Fruit fly (Drosophila melanogaster): Measurements from ENCODE around the gene CG31279.

CG31279 gene

DNA sequence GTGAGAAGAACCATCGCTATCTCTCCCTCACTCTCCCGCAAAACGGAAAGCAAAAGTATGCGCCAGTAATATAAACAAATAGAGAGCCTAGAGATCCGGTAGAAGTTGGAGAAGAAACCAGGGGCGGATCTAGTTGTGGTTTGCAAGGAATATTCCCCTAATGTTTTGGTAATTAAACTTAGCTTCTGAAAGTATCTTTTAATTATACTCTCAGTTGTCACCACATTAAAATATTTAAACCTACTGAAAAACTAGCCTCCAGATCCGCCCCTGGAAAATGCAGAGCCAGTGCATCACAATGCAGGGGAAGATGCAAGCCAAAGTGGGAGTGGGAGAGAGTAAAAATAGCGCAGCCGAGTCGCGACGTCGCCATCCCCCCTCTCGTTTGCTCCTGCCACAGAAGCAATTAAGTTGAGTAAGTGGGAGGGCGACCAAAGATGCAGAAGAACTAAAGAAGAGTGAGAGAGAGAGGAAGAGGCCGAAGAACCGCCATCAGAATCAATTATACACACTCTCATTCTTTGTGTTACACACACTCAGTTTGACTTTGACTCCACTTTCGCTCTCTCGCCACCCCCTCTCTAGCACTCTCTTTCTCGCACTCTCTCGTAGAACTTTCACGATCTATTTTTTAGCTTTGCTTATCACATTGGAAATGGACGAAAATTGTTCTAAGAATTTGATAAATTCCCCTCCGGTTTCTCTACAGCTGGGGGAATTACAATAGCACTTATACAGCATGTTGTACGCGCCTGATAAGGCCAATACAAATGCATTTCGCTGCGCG is 18.9 kb downstream of the CG31279 start (continued):
- peak; percentile 92 for TF ChIP-seq grau (tag; optimal IDR thresholded peaks at IDR 0.05)
- peak; percentile 94 for TF ChIP-seq Chrac-16 (GFP tag; optimal IDR thresholded peaks at IDR 0.05)
- peak; percentile 23 for TF ChIP-seq CG3995 (GFP tag; optimal IDR thresholded peaks at IDR 0.05)
- peak; percentile 82 for TF ChIP-seq dm (GFP tag; optimal IDR thresholded peaks at IDR 0.05)
- peak; percentile 88 for TF ChIP-seq onecut (GFP tag; IDR thresholded peaks at IDR 0.05)
- TF ChIP-seq Nf-YC (tag; optimal IDR thresholded peaks at IDR 0.05) = peak; percentile 70
- TF ChIP-seq CG33213 (GFP tag; optimal IDR thresholded peaks at IDR 0.05) = peak; percentile 92
- peak; percentile 99 for TF ChIP-seq Med (GFP tag)
- peak; percentile 91 for TF ChIP-seq CG8388 (GFP tag; optimal IDR thresholded peaks at IDR 0.05)
- TF ChIP-seq Gug (GFP tag; IDR thresholded peaks at IDR 0.05) = peak; percentile 97
- TF ChIP-seq TFAM (GFP tag; optimal IDR thresholded peaks at IDR 0.05) = peak; percentile 89
- peak; percentile 71 for TF ChIP-seq CG7987 (GFP tag; optimal IDR thresholded peaks at IDR 0.05)
- TF ChIP-seq CG8359 (GFP tag; optimal IDR thresholded peaks at IDR 0.05; ENCODE audit: borderline replicate concordance) = peak; percentile 84
- peak; percentile 96 for TF ChIP-seq CG16815 (GFP tag; optimal IDR thresholded peaks at IDR 0.05)
- TF ChIP-seq gsb-n (tag; optimal IDR thresholded peaks at IDR 0.05) = peak; percentile 93
- peak; percentile 72 for TF ChIP-seq Atf6 (GFP tag; IDR thresholded peaks at IDR 0.05)
- TF ChIP-seq cad (GFP tag; optimal IDR thresholded peaks at IDR 0.05) = no peak
- TF ChIP-seq sr (GFP tag; IDR thresholded peaks at IDR 0.05) = peak; percentile 83
- peak; percentile 55 for TF ChIP-seq CG17186 (GFP tag; optimal IDR thresholded peaks at IDR 0.05)
- TF ChIP-seq kah (GFP tag; optimal IDR thresholded peaks at IDR 0.05) = peak; percentile 90
- peak; percentile 98 for TF ChIP-seq ci (GFP tag; IDR thresholded peaks at IDR 0.05)
- peak; percentile 92 for TF ChIP-seq fd64A (GFP tag; optimal IDR thresholded peaks at IDR 0.05)
- peak; percentile 88 for TF ChIP-seq Fer3 (tag; optimal IDR thresholded peaks at IDR 0.05)
- TF ChIP-seq zen2 (GFP tag; IDR thresholded peaks at IDR 0.05; ENCODE audit: partially characterized antibody) = 0 out of 3 replicates have a peak, but pooled peaks have one; percentile 34
- peak; percentile 84 for TF ChIP-seq maf-S (GFP tag; optimal IDR thresholded peaks at IDR 0.05)
- TF ChIP-seq CG4282 (GFP tag; optimal IDR thresholded peaks at IDR 0.05) = peak; percentile 16
- TF ChIP-seq HLH3B (GFP tag; IDR thresholded peaks at IDR 0.05) = peak; percentile 97
- no peak for TF ChIP-seq corto (GFP tag; optimal IDR thresholded peaks at IDR 0.05)
- TF ChIP-seq CG4424 (GFP tag; optimal IDR thresholded peaks at IDR 0.05) = peak; percentile 97
- TF ChIP-seq sc (optimal IDR thresholded peaks at IDR 0.05) = no peak
- peak; percentile 87 for TF ChIP-seq sc (GFP tag; optimal IDR thresholded peaks at IDR 0.05)
- peak; percentile 34 for TF ChIP-seq Hmx (GFP tag; optimal IDR thresholded peaks at IDR 0.05)
- peak; percentile 61 for TF ChIP-seq D19B (GFP tag; optimal IDR thresholded peaks at IDR 0.05)
- peak; percentile 62 for TF ChIP-seq sd (tag; optimal IDR thresholded peaks at IDR 0.05)
- TF ChIP-seq lab (GFP tag; optimal IDR thresholded peaks at IDR 0.05) = peak; percentile 85
- TF ChIP-seq Aef1 (GFP tag; IDR thresholded peaks at IDR 0.05) = peak; percentile 90
- peak; percentile 91 for TF ChIP-seq Side (GFP tag; optimal IDR thresholded peaks at IDR 0.05)
- peak; percentile 72 for TF ChIP-seq CG17568 (GFP tag; optimal IDR thresholded peaks at IDR 0.05)
- TF ChIP-seq CG17385 (GFP tag; optimal IDR thresholded peaks at IDR 0.05) = peak; percentile 83
- TF ChIP-seq pita (GFP tag; optimal IDR thresholded peaks at IDR 0.05) = no peak
- peak; percentile 91 for TF ChIP-seq NfI (GFP tag; optimal IDR thresholded peaks at IDR 0.05)
- TF ChIP-seq kay (GFP tag; optimal IDR thresholded peaks at IDR 0.05) = peak; percentile 87
- no peak for TF ChIP-seq mld (GFP tag; IDR thresholded peaks at IDR 0.05; ENCODE audit: partially characterized antibody)
- TF ChIP-seq CG15479 (GFP tag; optimal IDR thresholded peaks at IDR 0.05) = peak; percentile 3
- TF ChIP-seq NC2α (GFP tag; optimal IDR thresholded peaks at IDR 0.05) = peak; percentile 87
- TF ChIP-seq CG14965 (GFP tag; optimal IDR thresholded peaks at IDR 0.05; ENCODE audit: borderline replicate concordance) = peak; percentile 73
- TF ChIP-seq CG15601 (tag; optimal IDR thresholded peaks at IDR 0.05) = peak; percentile 95
- TF ChIP-seq CG1529 (GFP tag; optimal IDR thresholded peaks at IDR 0.05) = peak; percentile 94
- TF ChIP-seq Rx (GFP tag; IDR thresholded peaks at IDR 0.05) = peak; percentile 95

Measured in whole organism, embryonic.